Worm (Caenorhabditis elegans): ENCODE measurements around the gene srg-40.

Gene srg-40

DNA sequence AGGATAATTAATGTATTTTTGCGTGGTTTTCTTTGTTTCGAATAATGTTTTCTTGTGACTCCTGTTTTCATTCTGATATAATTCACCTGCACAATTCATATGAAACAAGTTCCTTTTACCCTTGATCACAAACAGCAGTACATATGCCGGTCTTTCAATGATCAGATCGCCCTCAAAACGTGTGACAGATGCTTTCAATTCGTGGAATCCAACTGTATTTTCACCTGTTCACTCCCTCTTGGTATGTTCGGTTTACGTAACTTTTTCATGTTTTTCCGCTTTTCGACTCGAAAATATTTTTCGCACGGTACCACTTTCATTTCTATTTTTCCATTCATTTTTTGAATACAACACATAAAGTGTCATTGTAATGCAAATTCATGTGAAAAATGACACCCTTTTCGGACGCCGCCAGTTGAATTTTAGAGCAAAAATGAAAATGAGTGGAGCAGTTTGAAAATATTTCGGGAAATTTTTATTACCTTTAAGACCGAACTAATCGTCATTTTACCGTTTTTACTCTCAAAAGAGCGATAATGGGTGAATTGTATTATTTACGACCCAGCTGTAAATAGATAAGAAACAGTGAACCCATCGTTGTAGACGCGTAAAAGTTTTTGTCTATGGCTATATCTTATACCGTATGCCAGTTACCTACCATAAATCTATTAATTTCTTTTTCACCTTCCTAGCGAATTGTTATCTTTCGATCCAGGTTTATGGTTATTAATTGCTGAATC is 37.6 kb upstream of the srg-40 start, which contains the start of gene K10D6.4:
K10D6.4 (plus strand) TSS at position 100 of the 740 bp plus-strand sequence.
- TF ChIP-seq madf-8 (GFP tag; conservative IDR thresholded peaks at IDR 0.05) (no peak), rcor-1 (GFP tag; IDR thresholded peaks at IDR 0.05) (no peak), bed-2 (GFP tag; IDR thresholded peaks at IDR 0.05) (no peak), somi-1 (GFP tag; optimal IDR thresholded peaks at IDR 0.05) (no peak), mes-4 (tag; optimal IDR thresholded peaks at IDR 0.05) (no peak), hlh-12 (tag; optimal IDR thresholded peaks at IDR 0.05) (no peak), ztf-22 (GFP tag; optimal IDR thresholded peaks at IDR 0.05) (no peak), sptf-2 (GFP tag; optimal IDR thresholded peaks at IDR 0.05) (no peak)

ce11 chrV:11200316-11200715 is 35.9 kb upstream of the srg-40 start, which contains the start of gene K10D6.3:
Gene K10D6.3 (plus strand): TSS chrV:11200616.
- no peak for TF ChIP-seq B0035.1 (tag; optimal IDR thresholded peaks at IDR 0.05)

DNA sequence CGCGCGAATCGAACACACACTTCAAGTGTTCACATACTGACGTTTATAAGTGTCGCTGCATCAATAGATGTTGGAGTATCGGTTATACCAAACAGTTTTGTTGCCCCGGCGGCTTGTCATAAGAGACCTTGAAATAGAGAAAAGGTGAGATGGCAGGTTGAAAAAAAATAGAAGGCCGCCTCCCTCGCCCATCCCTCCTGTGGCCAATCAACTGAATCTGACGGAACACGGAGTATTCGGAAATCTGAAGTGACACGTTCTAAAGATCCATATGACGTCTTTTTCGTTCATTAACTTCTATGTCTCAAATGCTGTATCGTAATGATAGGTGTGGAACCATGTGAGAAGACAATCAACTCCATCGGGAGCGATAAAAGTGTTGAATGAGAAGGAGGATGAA is 35.1 kb upstream of the srg-40 start:
- TF ChIP-seq nhr-120 (GFP tag; IDR thresholded peaks at IDR 0.05): no peak
- TF ChIP-seq gei-17 (GFP tag; optimal IDR thresholded peaks at IDR 0.05): no peak
- TF ChIP-seq nfya-2 (GFP tag; IDR thresholded peaks at IDR 0.05): no peak
- TF ChIP-seq somi-1 (GFP tag; optimal IDR thresholded peaks at IDR 0.05): no peak
- TF ChIP-seq ztf-6 (GFP tag; IDR thresholded peaks at IDR 0.05): no peak
- TF ChIP-seq lin-35 (GFP tag; optimal IDR thresholded peaks at IDR 0.05): no peak
- no peak for TF ChIP-seq let-526 (GFP tag; IDR thresholded peaks at IDR 0.05)
- TF ChIP-seq madf-3 (GFP tag; IDR thresholded peaks at IDR 0.05): no peak
- no peak for TF ChIP-seq zfh-2 (GFP tag; conservative IDR thresholded peaks at IDR 0.05)
- TF ChIP-seq Y95B8A.8 (GFP tag; IDR thresholded peaks at IDR 0.05): no peak
- TF ChIP-seq F33H1.4 (GFP tag; IDR thresholded peaks at IDR 0.05): no peak
- TF ChIP-seq K12H6.12 (tag; optimal IDR thresholded peaks at IDR 0.05): no peak
- no peak for TF ChIP-seq tbp1 (GFP tag; optimal IDR thresholded peaks at IDR 0.05)
- TF ChIP-seq ceh-40 (GFP tag; IDR thresholded peaks at IDR 0.05): no peak
- no peak for TF ChIP-seq Y79H2A.3 (GFP tag; conservative IDR thresholded peaks at IDR 0.05)
- no peak for TF ChIP-seq ztf-25 (GFP tag; IDR thresholded peaks at IDR 0.05)
- no peak for TF ChIP-seq nhr-80 (tag; optimal IDR thresholded peaks at IDR 0.05)
- TF ChIP-seq die-1 (tag; optimal IDR thresholded peaks at IDR 0.05): no peak
- no peak for TF ChIP-seq T07F8.4 (tag; optimal IDR thresholded peaks at IDR 0.05)

DNA sequence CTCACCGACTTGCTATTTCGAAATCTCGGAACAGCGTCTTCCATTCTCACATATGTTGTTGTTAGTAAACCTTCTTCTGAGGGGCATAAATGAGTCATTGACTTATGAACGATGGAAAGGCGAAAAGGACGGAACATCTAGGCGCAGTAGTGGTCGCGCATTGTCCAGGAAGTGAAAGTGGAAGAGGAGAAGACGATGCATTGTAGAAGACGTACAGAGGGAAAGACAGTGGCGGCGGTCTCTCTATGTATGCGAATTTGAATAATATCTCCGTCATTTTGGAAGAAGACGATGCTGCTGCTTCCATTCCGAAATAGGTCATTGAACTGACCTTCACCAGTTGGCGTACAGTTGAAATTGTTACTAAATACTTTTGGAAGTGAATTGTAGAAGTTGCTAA is 33.7 kb upstream of the srg-40 start:
- TF ChIP-seq snpc-3.4 (tag; optimal IDR thresholded peaks at IDR 0.05) (no peak), ceh-100 (GFP tag; IDR thresholded peaks at IDR 0.05) (no peak), fkh-3 (tag; optimal IDR thresholded peaks at IDR 0.05) (no peak), snpc-4 (GFP tag; optimal IDR thresholded peaks at IDR 0.05) (no peak), snpc-4 (tag; optimal IDR thresholded peaks at IDR 0.05) (no peak), B0336.3 (GFP tag; IDR thresholded peaks at IDR 0.05) (no peak), F22D6.2 (tag; optimal IDR thresholded peaks at IDR 0.05) (no peak), nhr-80 (tag; optimal IDR thresholded peaks at IDR 0.05) (no peak), cebp-1 (GFP tag; IDR thresholded peaks at IDR 0.05) (no peak), cebp-1 (tag; optimal IDR thresholded peaks at IDR 0.05) (no peak), F49E8.2 (tag; optimal IDR thresholded peaks at IDR 0.05; ENCODE audit: insufficient read depth) (no peak), madf-8 (GFP tag; conservative IDR thresholded peaks at IDR 0.05) (no peak), let-526 (GFP tag; IDR thresholded peaks at IDR 0.05) (no peak), bed-2 (GFP tag; IDR thresholded peaks at IDR 0.05) (no peak), atf-7 (tag; optimal IDR thresholded peaks at IDR 0.05) (no peak), bed-1 (GFP tag; IDR thresholded peaks at IDR 0.05) (no peak), Y79H2A.3 (GFP tag; conservative IDR thresholded peaks at IDR 0.05) (no peak), ztf-18 (tag; optimal IDR thresholded peaks at IDR 0.05) (no peak), dpff-1 (tag; optimal IDR thresholded peaks at IDR 0.05) (no peak), tlf-1 (GFP tag; optimal IDR thresholded peaks at IDR 0.05) (no peak), efl-1 (GFP tag; optimal IDR thresholded peaks at IDR 0.05) (no peak), nhr-27 (tag; optimal IDR thresholded peaks at IDR 0.05) (no peak)

Data from whole organism, young adult.